Fruit fly (Drosophila melanogaster): ENCODE measurements around the gene Tdrd3.
A peak's percentile ranks its signal among the peaks of the same experiment; 100 is the strongest.

The Tdrd3 gene

dm6 chr3L:14822364-14822763 lies 35.8 kb downstream of the Tdrd3 start (continued):
- no peak for TF ChIP-seq CG7987 (GFP tag; optimal IDR thresholded peaks at IDR 0.05)
- no peak for TF ChIP-seq CG10431 (GFP tag; optimal IDR thresholded peaks at IDR 0.05)
- TF ChIP-seq kni (GFP tag; optimal IDR thresholded peaks at IDR 0.05) = peak; percentile 26
- TF ChIP-seq zen (tag; optimal IDR thresholded peaks at IDR 0.05) = no peak
- no peak for TF ChIP-seq fd3F (GFP tag; optimal IDR thresholded peaks at IDR 0.05)
- TF ChIP-seq disco-r (GFP tag; optimal IDR thresholded peaks at IDR 0.05) = no peak
- no peak for TF ChIP-seq tap (tag; optimal IDR thresholded peaks at IDR 0.05)
- TF ChIP-seq CG14965 (GFP tag; optimal IDR thresholded peaks at IDR 0.05; ENCODE audit: borderline replicate concordance) = no peak
- TF ChIP-seq HHEX (GFP tag; optimal IDR thresholded peaks at IDR 0.05) = no peak
- TF ChIP-seq CG4404 (GFP tag; IDR thresholded peaks at IDR 0.05) = no peak
- 0 out of 3 replicates have a peak, but pooled peaks have one; percentile 10 for TF ChIP-seq CG11560 (tag; IDR thresholded peaks at IDR 0.05)
- no peak for TF ChIP-seq CG11456 (GFP tag; IDR thresholded peaks at IDR 0.05)
- no peak for TF ChIP-seq HmgZ (tag; optimal IDR thresholded peaks at IDR 0.05)
- TF ChIP-seq CG33213 (GFP tag; optimal IDR thresholded peaks at IDR 0.05) = no peak
- TF ChIP-seq H2.0 (GFP tag; IDR thresholded peaks at IDR 0.05) = no peak
- TF ChIP-seq yki (optimal IDR thresholded peaks at IDR 0.05) = no peak
- TF ChIP-seq Hr39 (optimal IDR thresholded peaks at IDR 0.05) = no peak
- no peak for TF ChIP-seq cas (GFP tag; IDR thresholded peaks at IDR 0.05)
- TF ChIP-seq peb (GFP tag; IDR thresholded peaks at IDR 0.05) = no peak
- TF ChIP-seq CG7745 (tag; optimal IDR thresholded peaks at IDR 0.05) = no peak
- TF ChIP-seq vvl (GFP tag; IDR thresholded peaks at IDR 0.05) = peak; percentile 49; the same call in 1 of the 2 replicates
- TF ChIP-seq Optix (GFP tag; IDR thresholded peaks at IDR 0.05) = no peak
- no peak for TF ChIP-seq p53 (GFP tag; optimal IDR thresholded peaks at IDR 0.05)
- no peak for TF ChIP-seq zfh2 (GFP tag; optimal IDR thresholded peaks at IDR 0.05)
- TF ChIP-seq nerfin-2 (GFP tag; IDR thresholded peaks at IDR 0.05; ENCODE audit: partially characterized antibody) = no peak
- TF ChIP-seq CG30403 (GFP tag; optimal IDR thresholded peaks at IDR 0.05) = no peak
- TF ChIP-seq bcd (GFP tag; optimal IDR thresholded peaks at IDR 0.05) = no peak
- TF ChIP-seq CG9727 (GFP tag; optimal IDR thresholded peaks at IDR 0.05) = no peak
- TF ChIP-seq CG12744 (GFP tag; optimal IDR thresholded peaks at IDR 0.05) = no peak
- no peak for TF ChIP-seq CG14710 (tag; optimal IDR thresholded peaks at IDR 0.05)
- no peak for TF ChIP-seq CG32767 (GFP tag; IDR thresholded peaks at IDR 0.05)
- no peak for TF ChIP-seq knrl (GFP tag; IDR thresholded peaks at IDR 0.05; ENCODE audit: partially characterized antibody)
- no peak for TF ChIP-seq CG12659 (GFP tag; optimal IDR thresholded peaks at IDR 0.05)
- TF ChIP-seq CG13624 (GFP tag; optimal IDR thresholded peaks at IDR 0.05) = no peak
- TF ChIP-seq CG13296 (GFP tag; optimal IDR thresholded peaks at IDR 0.05) = no peak
- TF ChIP-seq prd (optimal IDR thresholded peaks at IDR 0.05) = no peak
- TF ChIP-seq prd (GFP tag; IDR thresholded peaks at IDR 0.05) = no peak
- TF ChIP-seq CG1832 (GFP tag; optimal IDR thresholded peaks at IDR 0.05) = no peak
